Worm (Caenorhabditis elegans) whole organism, L1 larva: ENCODE measurements around the gene twk-33.

Experiments used
- C16A3.4 ChIP-seq: fragments of 150-350 bp; optimal IDR thresholded peaks from 2 replicates; lab custom pipeline; 2014; ENCODE audit warnings: missing biosample characterization, missing genetic modification characterization
- aly-2 ChIP-seq: fragments of 150-350 bp; optimal IDR thresholded peaks from 2 replicates; lab custom pipeline; 2014; ENCODE audit warnings: missing biosample characterization, missing genetic modification characterization
- ces-1 ChIP-seq: fragments of 150-350 bp; optimal IDR thresholded peaks from 2 replicates; lab custom pipeline; 2014; ENCODE audit warnings: missing biosample characterization, missing genetic modification reagents, missing genetic modification characterization
- fos-1 ChIP-seq: fragments of 150-350 bp; optimal IDR thresholded peaks from 2 replicates; lab custom pipeline; 2014; ENCODE audit warnings: missing biosample characterization, missing genetic modification characterization
- hlh-17 ChIP-seq: fragments of 200-800 bp; sonication (Bioruptor generic); optimal IDR thresholded peaks from 2 replicates; lab custom pipeline; 2018; ENCODE audit warnings: missing genetic modification characterization, mild to moderate bottlenecking, missing compliant biosample characterization, moderate library complexity, borderline replicate concordance
- lin-13 ChIP-seq: fragments of 150-350 bp; optimal IDR thresholded peaks from 2 replicates; lab custom pipeline; 2014; ENCODE audit warnings: missing biosample characterization, missing genetic modification reagents, missing genetic modification characterization
- nhr-12 ChIP-seq: sonication (generic microtip); optimal IDR thresholded peaks from 2 replicates; lab custom pipeline; 2017; ENCODE audit warnings: missing biosample characterization, missing genetic modification characterization
- nhr-71 ChIP-seq: sonication (generic microtip); optimal IDR thresholded peaks from 2 replicates; lab custom pipeline; 2016; ENCODE audit warnings: mild to moderate bottlenecking, missing genetic modification characterization, moderate library complexity, missing compliant biosample characterization
- snpc-4 ChIP-seq: fragments of 150-350 bp; optimal IDR thresholded peaks from 2 replicates; lab custom pipeline; 2014; ENCODE audit warnings: missing biosample characterization, missing genetic modification characterization
- vab-15 ChIP-seq: sonication (generic microtip); optimal IDR thresholded peaks from 2 replicates; lab custom pipeline; 2017; ENCODE audit warnings: missing genotype, mild to moderate bottlenecking, missing genetic modification characterization, missing compliant biosample characterization

ce11 chrV:17694260-17694659 lies 19.9 kb downstream of the twk-33 start:
- TF ChIP-seq nhr-12 (tag; lab: Kevin White, UChicago), result no peak
- TF ChIP-seq C16A3.4 (tag; lab: Kevin White, UChicago), result no peak
- no peak for TF ChIP-seq hlh-17 (GFP tag; lab: Kevin White, UChicago)
- no peak for TF ChIP-seq snpc-4 (tag; lab: Kevin White, UChicago)
- TF ChIP-seq fos-1, result no peak
- TF ChIP-seq ces-1 (GFP tag; lab: Kevin White, UChicago), result no peak
- no peak for TF ChIP-seq lin-13 (GFP tag; lab: Kevin White, UChicago)
- TF ChIP-seq vab-15, result no peak
- no peak for TF ChIP-seq aly-2
- no peak for TF ChIP-seq nhr-71 (tag; lab: Kevin White, UChicago)
